Worm (Caenorhabditis elegans) whole organism, late embryonic: Measurements from ENCODE around the gene ZK355.2.

Source experiments
- F13H6.1 ChIP-seq: sonication (generic microtip); optimal IDR thresholded peaks from 2 replicates; lab custom pipeline; 2016; ENCODE audit warnings: missing genetic modification characterization, missing compliant biosample characterization
- K09A11.1 ChIP-seq: sonication (generic microtip); optimal IDR thresholded peaks from 2 replicates; lab custom pipeline; 2017; ENCODE audit warnings: antibody characterized with exemption, mild to moderate bottlenecking, missing genetic modification characterization, missing compliant biosample characterization; ENCODE audit not compliant: insufficient read depth
- ahr-1 ChIP-seq: sonication (generic microtip); optimal IDR thresholded peaks from 2 replicates; lab custom pipeline; 2016; ENCODE audit warnings: missing genetic modification characterization, missing compliant biosample characterization
- dve-1 ChIP-seq: sonication (generic microtip); optimal IDR thresholded peaks from 2 replicates; lab custom pipeline; 2017; ENCODE audit warnings: antibody characterized with exemption, mild to moderate bottlenecking, missing genetic modification characterization, missing compliant biosample characterization
- hlh-8 ChIP-seq: sonication (generic microtip); optimal IDR thresholded peaks from 2 replicates; lab custom pipeline; 2016; ENCODE audit warnings: missing genotype, missing genetic modification characterization, missing compliant biosample characterization
- pros-1 ChIP-seq: fragments of 150-350 bp; optimal IDR thresholded peaks from 2 replicates; lab custom pipeline; 2014; ENCODE audit warnings: missing biosample characterization, missing genetic modification reagents, missing genetic modification characterization
- tbx-2 ChIP-seq: sonication (generic microtip); optimal IDR thresholded peaks from 2 replicates; lab custom pipeline; 2016; ENCODE audit warnings: missing genetic modification characterization, missing compliant biosample characterization
- ttx-3 ChIP-seq: sonication (generic microtip); optimal IDR thresholded peaks from 2 replicates; lab custom pipeline; 2016; ENCODE audit warnings: missing genetic modification reagents, missing genetic modification characterization, missing compliant biosample characterization
- unc-86 ChIP-seq: sonication (generic microtip); optimal IDR thresholded peaks from 2 replicates; lab custom pipeline; 2016; ENCODE audit warnings: missing genetic modification characterization, missing compliant biosample characterization

DNA sequence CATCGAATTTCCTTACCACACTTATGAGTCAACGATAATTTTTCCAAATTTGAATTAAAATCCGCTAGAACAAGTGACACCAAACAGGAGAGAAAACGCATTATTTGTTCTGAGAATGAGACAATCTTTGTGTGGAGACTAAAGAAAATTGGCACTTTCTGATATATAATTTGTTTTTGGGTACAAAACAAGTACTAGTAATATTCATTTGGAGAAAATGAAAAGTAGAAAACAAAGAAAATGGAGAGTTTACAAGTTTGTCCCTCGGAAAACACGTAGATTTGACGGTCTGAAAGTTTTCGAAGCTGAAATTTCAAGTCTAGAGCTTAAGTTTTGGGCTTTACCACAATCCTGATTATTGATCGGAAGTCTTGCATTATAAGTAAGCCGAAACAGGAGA is 17.0 kb downstream of the ZK355.2 start, which contains the start of gene irld-66:
- TF ChIP-seq hlh-8 (tag; lab: Kevin White, UChicago): no peak
- TF ChIP-seq K09A11.1 (tag; lab: Kevin White, UChicago): no peak
- TF ChIP-seq pros-1 (tag; lab: Kevin White, UChicago): no peak
- TF ChIP-seq ttx-3: no peak
- no peak for TF ChIP-seq dve-1 (tag; lab: Kevin White, UChicago)
- no peak for TF ChIP-seq tbx-2 (tag; lab: Kevin White, UChicago)
- no peak for TF ChIP-seq ahr-1 (tag; lab: Kevin White, UChicago)
- TF ChIP-seq unc-86: no peak
- no peak for TF ChIP-seq F13H6.1 (tag; lab: Kevin White, UChicago)
